Fruit fly (Drosophila melanogaster): ENCODE data around the gene CG9213.

CG9213 gene

dm6 chrX:15579579-15579978 is 5.2 kb upstream of the CG9213 start (continued):
- TF ChIP-seq CG10267 (tag; optimal IDR thresholded peaks at IDR 0.05) (peak; percentile 78), caup (GFP tag; optimal IDR thresholded peaks at IDR 0.05; ENCODE audit: severe bottlenecking) (peak; percentile 93), CG10959 (GFP tag; IDR thresholded peaks at IDR 0.05) (peak; percentile 92), CG9932 (GFP tag; IDR thresholded peaks at IDR 0.05) (peak; percentile 97), ttk (GFP tag; IDR thresholded peaks at IDR 0.05) (peak; percentile 82), CG8478 (optimal IDR thresholded peaks at IDR 0.05) (no peak), CG2875 (GFP tag; optimal IDR thresholded peaks at IDR 0.05) (peak; percentile 73), amos (GFP tag; IDR thresholded peaks at IDR 0.05; ENCODE audit: partially characterized antibody) (no peak), CG6272 (GFP tag; IDR thresholded peaks at IDR 0.05) (peak; percentile 86), Bdp1 (GFP tag; optimal IDR thresholded peaks at IDR 0.05) (peak; percentile 79), pnt (GFP tag; optimal IDR thresholded peaks at IDR 0.05) (peak; percentile 91), CG8290 (GFP tag; optimal IDR thresholded peaks at IDR 0.05) (peak; percentile 74), CG8290 (tag; optimal IDR thresholded peaks at IDR 0.05) (peak; percentile 56 to 99), CG10543 (GFP tag; optimal IDR thresholded peaks at IDR 0.05) (peak; percentile 88), btn (GFP tag; optimal IDR thresholded peaks at IDR 0.05) (peak; percentile 64), CG17568 (GFP tag; optimal IDR thresholded peaks at IDR 0.05) (no peak), aop (GFP tag; IDR thresholded peaks at IDR 0.05) (peak; percentile 80; the same call in 1 of the 2 replicates), CG14050 (GFP tag; IDR thresholded peaks at IDR 0.05) (peak; percentile 86), CG4328 (GFP tag; optimal IDR thresholded peaks at IDR 0.05) (peak; percentile 64), CG15601 (tag; optimal IDR thresholded peaks at IDR 0.05) (peak; percentile 85), chm (GFP tag; IDR thresholded peaks at IDR 0.05) (peak; percentile 91), CG11456 (GFP tag; IDR thresholded peaks at IDR 0.05) (peak; percentile 96), ci (GFP tag; IDR thresholded peaks at IDR 0.05) (peak; percentile 96), CG8944 (GFP tag; optimal IDR thresholded peaks at IDR 0.05) (peak; percentile 89), H2.0 (GFP tag; IDR thresholded peaks at IDR 0.05) (peak; percentile 89), pho (GFP tag; optimal IDR thresholded peaks at IDR 0.05) (peak; percentile 90), ind (GFP tag; optimal IDR thresholded peaks at IDR 0.05) (peak; percentile 94), scrt (GFP tag; optimal IDR thresholded peaks at IDR 0.05) (no peak), CG3847 (GFP tag; IDR thresholded peaks at IDR 0.05) (peak; percentile 94), Rx (GFP tag; IDR thresholded peaks at IDR 0.05) (peak; percentile 87), bbx (GFP tag; IDR thresholded peaks at IDR 0.05; ENCODE audit: partially characterized antibody) (no peak), CG33557 (GFP tag; optimal IDR thresholded peaks at IDR 0.05) (peak; percentile 81), Nf-YA (GFP tag; IDR thresholded peaks at IDR 0.05) (peak; percentile 76), Xrp1 (GFP tag; IDR thresholded peaks at IDR 0.05) (peak; percentile 94), CG4854 (GFP tag; optimal IDR thresholded peaks at IDR 0.05) (peak; percentile 90), peb (GFP tag; IDR thresholded peaks at IDR 0.05) (peak; percentile 78), sna (GFP tag; IDR thresholded peaks at IDR 0.05; ENCODE audit: partially characterized antibody) (no peak), ato (GFP tag; IDR thresholded peaks at IDR 0.05; ENCODE audit: partially characterized antibody) (no peak), CG14965 (GFP tag; optimal IDR thresholded peaks at IDR 0.05; ENCODE audit: borderline replicate concordance) (peak; percentile 57), dati (GFP tag; IDR thresholded peaks at IDR 0.05) (peak; percentile 67), CG13296 (GFP tag; optimal IDR thresholded peaks at IDR 0.05) (peak; percentile 90), nerfin-1 (tag; optimal IDR thresholded peaks at IDR 0.05) (peak; percentile 73), al (GFP tag; IDR thresholded peaks at IDR 0.05) (peak; percentile 93), CG6765 (GFP tag; optimal IDR thresholded peaks at IDR 0.05) (peak; percentile 77), jing (GFP tag; optimal IDR thresholded peaks at IDR 0.05) (peak; percentile 80), NC2β (GFP tag; optimal IDR thresholded peaks at IDR 0.05) (peak; percentile 86), croc (GFP tag; conservative IDR thresholded peaks at IDR 0.05) (peak; percentile 73), cato (GFP tag; optimal IDR thresholded peaks at IDR 0.05; ENCODE audit: borderline replicate concordance) (peak; percentile 61), knrl (GFP tag; IDR thresholded peaks at IDR 0.05; ENCODE audit: partially characterized antibody) (no peak), oc (tag; optimal IDR thresholded peaks at IDR 0.05) (peak; percentile 83), E2f1 (GFP tag; IDR thresholded peaks at IDR 0.05) (peak; percentile 87)
